Fruit fly (Drosophila melanogaster) whole organism, prepupa: Measurements from ENCODE around the gene SCCRO.

ENCODE experiments used
- Blimp-1 ChIP-seq: fragments of 200-800 bp; sonication (Bioruptor generic); optimal IDR thresholded peaks from 3 replicates; lab custom pipeline; 2017; ENCODE audit warnings: missing biosample characterization, missing genetic modification characterization, mild to moderate bottlenecking, moderate library complexity, missing genetic modification reagents
- CG10631 ChIP-seq: fragments of 200-800 bp; sonication (Bioruptor generic); optimal IDR thresholded peaks from 2 replicates; lab custom pipeline; 2016; ENCODE audit warnings: missing biosample characterization, missing genetic modification characterization
- CG10669 ChIP-seq: fragments of 200-800 bp; sonication (Bioruptor generic); optimal IDR thresholded peaks from 3 replicates; lab custom pipeline; 2018; ENCODE audit warnings: missing biosample characterization, mild to moderate bottlenecking, missing genetic modification characterization, moderate library complexity
- CG11294 ChIP-seq: fragments of 200-800 bp; sonication (Bioruptor generic); IDR thresholded peaks from 2 replicates; pipeline ENCODE4 v1.3.6; 2022; ENCODE audit warnings: missing biosample characterization, missing genetic modification characterization
- CG11762 ChIP-seq: fragments of 200-800 bp; sonication (Bioruptor generic); optimal IDR thresholded peaks from 3 replicates; lab custom pipeline; 2016; ENCODE audit warnings: missing biosample characterization, missing genetic modification characterization; ENCODE audit not compliant: insufficient read depth
- CG11902 ChIP-seq: fragments of 200-800 bp; sonication (Bioruptor generic); optimal IDR thresholded peaks from 3 replicates; lab custom pipeline; 2016; ENCODE audit warnings: missing biosample characterization, missing genetic modification characterization
- CG15336 ChIP-seq: fragments of 200-800 bp; sonication (Bioruptor generic); IDR thresholded peaks from 2 replicates; pipeline ENCODE4 v1.3.6; 2022; ENCODE audit warnings: missing biosample characterization, missing genetic modification characterization
- CG1621 ChIP-seq: fragments of 200-800 bp; sonication (Bioruptor generic); optimal IDR thresholded peaks from 3 replicates; lab custom pipeline; 2018; ENCODE audit warnings: missing biosample characterization, mild to moderate bottlenecking, missing genetic modification characterization
- CG16779 ChIP-seq: fragments of 200-800 bp; sonication (Bioruptor generic); optimal IDR thresholded peaks from 3 replicates; lab custom pipeline; 2017; ENCODE audit warnings: missing biosample characterization, mild to moderate bottlenecking, missing genetic modification characterization
- CG3032 ChIP-seq: fragments of 200-800 bp; optimal IDR thresholded peaks from 2 replicates; lab custom pipeline; 2019; ENCODE audit warnings: missing biosample characterization, mild to moderate bottlenecking, missing genetic modification characterization, moderate library complexity
- CG31627 ChIP-seq: fragments of 200-800 bp; sonication (Bioruptor generic); optimal IDR thresholded peaks from 3 replicates; lab custom pipeline; 2016; ENCODE audit warnings: missing biosample characterization, missing genetic modification characterization
- CG32006 ChIP-seq: fragments of 200-800 bp; sonication (Bioruptor generic); optimal IDR thresholded peaks from 3 replicates; lab custom pipeline; 2017; ENCODE audit warnings: missing biosample characterization, mild to moderate bottlenecking, missing genetic modification characterization
- CG34406 ChIP-seq: fragments of 200-800 bp; sonication (Bioruptor generic); optimal IDR thresholded peaks from 3 replicates; lab custom pipeline; 2016; ENCODE audit warnings: missing biosample characterization, missing genetic modification characterization
- CG3919 ChIP-seq: fragments of 200-800 bp; sonication (Bioruptor generic); optimal IDR thresholded peaks from 3 replicates; lab custom pipeline; 2016; ENCODE audit warnings: missing biosample characterization, missing genetic modification characterization
- CG6276 ChIP-seq: fragments of 200-800 bp; sonication (Bioruptor generic); optimal IDR thresholded peaks from 2 replicates; lab custom pipeline; 2017; ENCODE audit warnings: missing biosample characterization, mild to moderate bottlenecking, missing genetic modification characterization
- CG6792 ChIP-seq: fragments of 200-800 bp; sonication (Bioruptor generic); optimal IDR thresholded peaks from 3 replicates; lab custom pipeline; 2016; ENCODE audit warnings: missing biosample characterization, missing genetic modification characterization
- CG6808 ChIP-seq: fragments of 200-800 bp; sonication (Bioruptor generic); optimal IDR thresholded peaks from 3 replicates; lab custom pipeline; 2017; ENCODE audit warnings: missing biosample characterization, missing genetic modification characterization, mild to moderate bottlenecking, moderate library complexity, missing genetic modification reagents
- CG6854 ChIP-seq: fragments of 200-800 bp; sonication (Bioruptor generic); optimal IDR thresholded peaks from 2 replicates; lab custom pipeline; 2017; ENCODE audit warnings: missing biosample characterization, mild to moderate bottlenecking, missing genetic modification characterization
- CG7368 ChIP-seq: fragments of 200-800 bp; sonication (Bioruptor generic); optimal IDR thresholded peaks from 3 replicates; lab custom pipeline; 2016; ENCODE audit warnings: missing biosample characterization, missing genetic modification characterization
- CG9139 ChIP-seq: fragments of 200-800 bp; sonication (Bioruptor generic); optimal IDR thresholded peaks from 3 replicates; lab custom pipeline; 2017; ENCODE audit warnings: missing biosample characterization, mild to moderate bottlenecking, missing genetic modification characterization
- Eip75B ChIP-seq: fragments of 200-800 bp; sonication (Bioruptor generic); optimal IDR thresholded peaks from 3 replicates; lab custom pipeline; 2016; ENCODE audit warnings: missing biosample characterization, missing genetic modification characterization
- Eip78C ChIP-seq: fragments of 200-800 bp; sonication (Bioruptor generic); peaks from one replicate; lab custom pipeline; 2016; ENCODE audit warnings: missing biosample characterization, missing genetic modification characterization
- Eip93F ChIP-seq: fragments of 200-800 bp; sonication (Bioruptor generic); optimal IDR thresholded peaks from 2 replicates; lab custom pipeline; 2016; ENCODE audit warnings: missing biosample characterization, mild to moderate bottlenecking, missing genetic modification characterization
- Ets21C ChIP-seq: fragments of 200-800 bp; sonication (Bioruptor generic); optimal IDR thresholded peaks from 3 replicates; lab custom pipeline; 2016; ENCODE audit warnings: missing biosample characterization, missing genetic modification characterization
- Ets96B ChIP-seq: fragments of 200-800 bp; optimal IDR thresholded peaks from 2 replicates; lab custom pipeline; 2019; ENCODE audit warnings: missing biosample characterization, mild to moderate bottlenecking, missing genetic modification characterization, moderate library complexity
- Hr38 ChIP-seq: sonication (Bioruptor generic); optimal IDR thresholded peaks from 2 replicates; lab custom pipeline; 2016; ENCODE audit warnings: missing biosample characterization, missing genetic modification characterization
- Hr39 ChIP-seq: fragments of 200-800 bp; sonication (Bioruptor generic); optimal IDR thresholded peaks from 2 replicates; lab custom pipeline; 2016; ENCODE audit warnings: missing biosample characterization, missing genetic modification characterization
- Hr4 ChIP-seq: fragments of 200-800 bp; sonication (Bioruptor generic); optimal IDR thresholded peaks from 3 replicates; lab custom pipeline; 2016; ENCODE audit warnings: missing biosample characterization, missing genetic modification characterization
- Lpt ChIP-seq: fragments of 200-800 bp; sonication (Bioruptor generic); optimal IDR thresholded peaks from 3 replicates; lab custom pipeline; 2016; ENCODE audit warnings: missing biosample characterization, missing genetic modification characterization
- Met ChIP-seq: fragments of 200-800 bp; sonication (Bioruptor generic); optimal IDR thresholded peaks from 3 replicates; lab custom pipeline; 2016; ENCODE audit warnings: missing biosample characterization, missing genetic modification characterization
- OdsH ChIP-seq: fragments of 200-800 bp; sonication (Bioruptor generic); optimal IDR thresholded peaks from 3 replicates; lab custom pipeline; 2016; ENCODE audit warnings: missing biosample characterization, missing genetic modification characterization
- Smox ChIP-seq: fragments of 200-800 bp; sonication (Bioruptor generic); optimal IDR thresholded peaks from 3 replicates; lab custom pipeline; 2016; ENCODE audit warnings: missing biosample characterization, missing genetic modification characterization
- Sox102F ChIP-seq: fragments of 200-800 bp; sonication (Bioruptor generic); optimal IDR thresholded peaks from 2 replicates; lab custom pipeline; 2016; ENCODE audit warnings: missing biosample characterization, mild to moderate bottlenecking, missing genetic modification characterization
- Sox14 ChIP-seq: fragments of 200-800 bp; sonication (Bioruptor generic); optimal IDR thresholded peaks from 3 replicates; lab custom pipeline; 2016; ENCODE audit warnings: missing biosample characterization, missing genetic modification characterization
- Sox15 ChIP-seq: fragments of 200-800 bp; sonication (Bioruptor generic); optimal IDR thresholded peaks from 3 replicates; lab custom pipeline; 2016; ENCODE audit warnings: missing biosample characterization, missing genetic modification characterization
- achi ChIP-seq: fragments of 200-800 bp; sonication (Bioruptor generic); optimal IDR thresholded peaks from 3 replicates; lab custom pipeline; 2016; ENCODE audit warnings: missing biosample characterization, missing genetic modification characterization
- acj6 ChIP-seq: fragments of 200-800 bp; sonication (Bioruptor generic); optimal IDR thresholded peaks from 3 replicates; lab custom pipeline; 2016; ENCODE audit warnings: missing biosample characterization, missing genetic modification characterization
- cyc ChIP-seq: fragments of 200-800 bp; sonication (Bioruptor generic); optimal IDR thresholded peaks from 3 replicates; lab custom pipeline; 2016; ENCODE audit warnings: missing biosample characterization, missing genetic modification characterization
- dac ChIP-seq: fragments of 200-800 bp; sonication (Bioruptor generic); optimal IDR thresholded peaks from 2 replicates; lab custom pipeline; 2017; ENCODE audit warnings: missing biosample characterization, mild to moderate bottlenecking, missing genetic modification characterization
- dsx ChIP-seq: fragments of 200-800 bp; optimal IDR thresholded peaks from 3 replicates; lab custom pipeline; 2019; ENCODE audit warnings: missing biosample characterization, mild to moderate bottlenecking, missing genetic modification characterization, moderate library complexity; ENCODE audit not compliant: poor library complexity, severe bottlenecking
- esn ChIP-seq: fragments of 200-800 bp; sonication (Bioruptor generic); optimal IDR thresholded peaks from 2 replicates; lab custom pipeline; 2016; ENCODE audit warnings: missing biosample characterization, mild to moderate bottlenecking, missing genetic modification characterization, moderate library complexity
- fd85E ChIP-seq: fragments of 200-800 bp; sonication (Bioruptor generic); optimal IDR thresholded peaks from 3 replicates; lab custom pipeline; 2016; ENCODE audit warnings: missing biosample characterization, missing genetic modification characterization
- fkh ChIP-seq: fragments of 200-800 bp; sonication (Bioruptor generic); optimal IDR thresholded peaks from 3 replicates; lab custom pipeline; 2017; ENCODE audit warnings: missing biosample characterization, mild to moderate bottlenecking, missing genetic modification characterization, moderate library complexity
- lz ChIP-seq: fragments of 200-800 bp; sonication (Bioruptor generic); optimal IDR thresholded peaks from 3 replicates; lab custom pipeline; 2016; ENCODE audit warnings: missing biosample characterization, missing genetic modification characterization
- net ChIP-seq: fragments of 200-800 bp; sonication (Bioruptor generic); optimal IDR thresholded peaks from 3 replicates; lab custom pipeline; 2016; ENCODE audit warnings: missing biosample characterization, missing genetic modification characterization
- pdm3 ChIP-seq: fragments of 200-800 bp; sonication (Bioruptor generic); optimal IDR thresholded peaks from 3 replicates; lab custom pipeline; 2016; ENCODE audit warnings: missing biosample characterization, missing genetic modification characterization
- salr ChIP-seq, 2 experiments: fragments of 200-800 bp; sonication (Bioruptor generic); optimal IDR thresholded peaks; 3 replicates each; lab custom pipeline; 2016 to 2018; ENCODE audit warnings: missing biosample characterization in 2 of 2, missing genetic modification characterization in 2 of 2, mild to moderate bottlenecking in 1 of 2
- spab ChIP-seq: fragments of 200-800 bp; sonication (Bioruptor generic); optimal IDR thresholded peaks from 2 replicates; lab custom pipeline; 2017; ENCODE audit warnings: missing biosample characterization, mild to moderate bottlenecking, missing genetic modification characterization, missing genetic modification reagents
- ss ChIP-seq, 2 experiments: fragments of 200-800 bp; sonication (Bioruptor generic); optimal IDR thresholded peaks; 2 replicates in 1 of 2; 3 replicates in 1 of 2; lab custom pipeline; 2017 to 2018; ENCODE audit warnings: mild to moderate bottlenecking in 2 of 2, missing biosample characterization in 2 of 2, missing genetic modification characterization in 2 of 2, moderate library complexity in 1 of 2
- svp ChIP-seq: fragments of 200-800 bp; sonication (Bioruptor generic); peaks from one replicate; lab custom pipeline; 2016; ENCODE audit warnings: missing biosample characterization, missing genetic modification characterization
- topi ChIP-seq: fragments of 200-800 bp; sonication (Bioruptor generic); optimal IDR thresholded peaks from 3 replicates; lab custom pipeline; 2016; ENCODE audit warnings: missing biosample characterization, missing genetic modification characterization
- vri ChIP-seq: fragments of 200-800 bp; sonication (Bioruptor generic); optimal IDR thresholded peaks from 3 replicates; lab custom pipeline; 2016; ENCODE audit warnings: missing biosample characterization, mild to moderate bottlenecking, missing genetic modification characterization

The SCCRO gene

dm6 chr3L:15595175-15595724, 32.0 kb downstream of the SCCRO start:
- TF ChIP-seq CG3032 (tag; lab: Kevin White, UChicago) (peak; percentile 21), spab (GFP tag; lab: Kevin White, UChicago) (no peak), net (GFP tag; lab: Kevin White, UChicago) (peak; percentile 30), Sox102F (GFP tag; lab: Kevin White, UChicago) (no peak), fd85E (GFP tag; lab: Kevin White, UChicago) (no peak), CG11762 (no peak), salr (GFP tag; optimal IDR thresholded peaks at IDR 0.05; lab: Kevin White, UChicago) (no peak), Ets21C (GFP tag; lab: Kevin White, UChicago) (no peak), svp (GFP tag; lab: Kevin White, UChicago) (no peak), esn (peak; percentile 8), Ets96B (tag; lab: Kevin White, UChicago) (peak; percentile 7), CG10631 (GFP tag; lab: Kevin White, UChicago) (peak; percentile 39), Smox (GFP tag; lab: Kevin White, UChicago) (no peak), dac (GFP tag; lab: Kevin White, UChicago) (no peak), CG34406 (GFP tag; lab: Kevin White, UChicago) (no peak), OdsH (GFP tag; lab: Kevin White, UChicago) (peak; percentile 7), CG9139 (GFP tag; lab: Kevin White, UChicago) (no peak), CG32006 (GFP tag; lab: Kevin White, UChicago) (peak; percentile 39), CG11902 (GFP tag; lab: Kevin White, UChicago) (no peak), lz (GFP tag; lab: Kevin White, UChicago) (peak; percentile 6), CG16779 (tag; lab: Kevin White, UChicago) (no peak), Hr38 (GFP tag; lab: Kevin White, UChicago) (no peak), Sox14 (GFP tag; lab: Kevin White, UChicago) (no peak), vri (GFP tag; lab: Kevin White, UChicago) (no peak), CG3919 (no peak), CG6276 (no peak), acj6 (GFP tag; lab: Kevin White, UChicago) (peak; percentile 15), Lpt (no peak), fkh (GFP tag; lab: Kevin White, UChicago) (peak; percentile 30), CG31627 (GFP tag; lab: Kevin White, UChicago) (peak; percentile 6), CG6792 (no peak), Sox15 (GFP tag; lab: Kevin White, UChicago) (no peak), Hr39 (peak; percentile 9), Blimp-1 (GFP tag; lab: Kevin White, UChicago) (no peak), CG11294 (GFP tag; lab: Robert Waterston, UW) (no peak), Eip78C (GFP tag; lab: Kevin White, UChicago) (peak; percentile 69), CG1621 (tag; lab: Kevin White, UChicago) (no peak), dsx (GFP tag; lab: Kevin White, UChicago) (no peak), achi (GFP tag; lab: Kevin White, UChicago) (peak; percentile 12), CG7368 (no peak), Hr4 (GFP tag; lab: Kevin White, UChicago) (no peak), CG6808 (GFP tag; lab: Kevin White, UChicago) (peak; percentile 40), topi (peak; percentile 2), CG15336 (GFP tag; lab: Robert Waterston, UW) (no peak), CG10669 (GFP tag; lab: Kevin White, UChicago) (peak; percentile 12), pdm3 (GFP tag; lab: Kevin White, UChicago) (peak; percentile 4), Eip75B (no peak), Met (no peak), cyc (GFP tag; lab: Kevin White, UChicago) (peak; percentile 23), CG6854 (GFP tag; lab: Kevin White, UChicago) (no peak), Eip93F (no peak), ss (GFP tag; optimal IDR thresholded peaks at IDR 0.05; lab: Kevin White, UChicago) (no peak)
